Fruit fly (Drosophila melanogaster) whole organism, larva: ENCODE data around the gene CG42798.
"Not testable (repeated sequence)": the region's sequence is repeated elsewhere in the genome, so short reads cannot be mapped to it uniquely, and the experiment has no call there.

Experiments
- noc ChIP-seq: fragments of 200-800 bp; sonication (Bioruptor generic); optimal IDR thresholded peaks from 3 replicates; lab custom pipeline; 2019; ENCODE audit warnings: missing biosample characterization, mild to moderate bottlenecking, missing genetic modification characterization, moderate library complexity

CG42798 gene

DNA sequence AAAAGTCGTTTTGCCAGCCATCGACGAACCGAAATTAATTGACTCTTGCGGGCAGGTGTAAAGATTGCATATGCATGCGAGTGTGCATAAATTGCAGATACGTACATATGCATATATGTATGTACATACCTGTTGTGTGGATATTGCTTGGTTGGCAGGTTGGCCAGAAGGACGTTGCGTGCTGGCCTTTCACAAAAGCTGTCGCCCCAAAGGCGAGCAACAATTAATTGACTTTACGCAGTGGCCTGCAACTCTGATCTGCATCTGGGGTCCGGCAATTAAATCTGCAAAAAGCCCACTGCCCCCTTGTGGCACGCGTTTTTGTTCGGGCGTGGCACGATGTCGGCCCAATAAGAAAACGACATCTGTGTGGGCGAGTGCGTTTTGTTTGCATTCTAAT lies 26.6 kb downstream of the CG42798 start:
- no peak for TF ChIP-seq noc (tag; lab: Kevin White, UChicago)

dm6 chr3R:17434330-17434729 lies 27.9 kb downstream of the CG42798 start, which contains the start of gene CG44090:
TSS of gene CG44090 (minus strand) at chr3R:17434430.
- TF ChIP-seq noc (tag; lab: Kevin White, UChicago): no peak

- no peak for TF ChIP-seq noc (tag; lab: Kevin White, UChicago)
These were observed 34.1 kb downstream of the CG42798 start, which contains the start of gene CG14331 for dm6 chr3R:17440628-17441027. TSS of gene CG14331 (minus strand) at chr3R:17440728.

dm6 chr3R:17447615-17448014 lies 41.1 kb downstream of the CG42798 start:
- TF ChIP-seq noc (tag; lab: Kevin White, UChicago): no peak

DNA sequence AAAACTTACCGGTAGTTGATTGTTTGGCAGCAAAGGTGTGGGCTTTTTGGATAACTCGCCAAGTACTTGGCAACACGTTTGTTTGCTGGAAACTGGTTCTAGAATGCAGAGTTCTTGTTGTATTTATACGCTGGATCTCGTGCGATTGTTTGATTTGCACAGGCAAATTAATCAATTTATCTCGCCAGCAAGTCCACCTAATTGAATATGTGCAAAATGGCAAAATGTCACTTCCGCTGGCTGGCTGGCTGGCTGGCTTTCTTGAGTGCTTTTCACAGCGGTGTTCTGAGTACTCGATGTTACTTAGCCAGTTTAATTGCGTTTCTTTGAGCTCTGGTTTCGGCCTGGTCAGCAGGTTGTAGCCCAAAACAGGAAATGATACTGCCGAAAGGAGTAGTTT lies 42.3 kb downstream of the CG42798 start, which contains the start of gene Eh:
Eh (minus strand) TSS at position 101 of the 400 bp plus-strand sequence.
- no peak for TF ChIP-seq noc (tag; lab: Kevin White, UChicago)

DNA sequence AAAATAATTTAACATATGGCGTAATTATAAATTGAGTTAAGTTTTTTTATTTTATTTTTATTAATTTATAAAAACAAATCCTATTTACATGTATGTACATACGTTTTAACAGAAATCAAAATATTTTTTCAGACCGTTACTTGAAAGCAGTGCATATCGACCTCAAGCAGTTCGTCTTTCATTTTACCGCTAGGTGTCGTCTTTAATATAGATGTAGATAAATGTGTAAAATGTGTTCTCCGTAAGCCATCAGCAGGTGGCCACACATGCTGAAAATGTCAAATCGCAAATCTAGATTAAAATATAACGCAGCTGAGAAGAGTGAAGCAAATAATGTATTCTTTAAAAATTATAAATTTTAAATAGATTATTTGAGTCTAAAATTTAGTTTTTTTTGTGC lies 42.9 kb downstream of the CG42798 start:
- TF ChIP-seq noc (tag; lab: Kevin White, UChicago): no peak

DNA sequence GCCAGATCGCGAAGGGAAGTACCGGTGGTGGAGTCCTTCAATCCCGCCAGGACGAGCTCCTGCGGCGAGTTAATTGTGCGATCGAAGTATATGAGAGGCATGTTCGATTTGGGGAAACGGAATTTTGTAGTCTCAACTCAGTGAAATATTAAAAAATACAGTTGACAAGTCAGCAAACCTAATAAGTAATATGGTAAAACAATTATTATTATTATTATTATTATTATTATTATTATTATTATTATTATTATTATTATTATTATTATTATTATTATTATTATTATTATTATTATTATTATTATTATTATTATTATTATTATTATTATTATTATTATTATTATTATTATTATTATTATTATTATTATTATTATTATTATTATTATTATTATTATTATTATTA lies 50.2 kb downstream of the CG42798 start, which contains the start of gene CG14330:
CG14330 (minus strand) TSS at position 101 of the 400 bp plus-strand sequence.
- not testable (repeated sequence) for TF ChIP-seq noc (tag; lab: Kevin White, UChicago)
